Worm (Caenorhabditis elegans): ENCODE data around the gene C47E8.3.

DNA sequence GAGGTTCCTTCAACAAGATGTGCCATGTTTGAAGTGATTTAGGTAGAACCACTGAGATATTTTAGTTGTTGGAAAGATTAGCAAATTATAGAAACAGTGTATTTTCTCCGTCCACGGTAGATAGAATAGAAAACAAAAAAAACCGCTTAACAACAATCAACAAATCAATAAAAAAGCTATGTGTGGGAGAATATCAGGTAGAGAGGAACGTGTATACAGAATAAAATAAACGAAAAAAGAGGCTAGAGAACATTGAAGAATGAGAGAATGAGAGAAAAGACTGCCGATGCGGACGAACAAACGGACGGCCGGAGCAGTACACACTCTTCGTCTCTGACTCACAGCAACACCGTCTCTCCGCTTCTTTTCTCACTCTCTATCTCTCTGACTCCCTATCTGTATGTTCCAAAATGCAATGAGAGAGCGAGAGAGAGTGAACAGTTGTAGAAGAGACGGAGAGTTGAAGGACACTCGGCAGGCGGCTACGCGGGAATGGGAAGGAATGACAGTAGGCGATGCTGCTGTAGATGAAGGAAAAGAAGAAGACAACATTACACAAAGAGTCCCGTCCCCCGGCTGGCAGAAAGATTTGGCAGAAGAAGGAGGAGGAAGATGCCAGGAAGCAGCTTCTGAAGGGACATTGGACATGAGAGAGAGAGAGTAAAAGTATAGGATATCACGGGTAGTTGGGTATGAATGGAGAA is 16.6 kb downstream of the C47E8.3 start, which contains the start of gene unc-112:
- TF ChIP-seq lag-1 (GFP tag; IDR thresholded peaks at IDR 0.05) (no peak), madf-10 (tag; optimal IDR thresholded peaks at IDR 0.05) (no peak), repo-1 (tag; optimal IDR thresholded peaks at IDR 0.05) (no peak)

Data from whole organism, young adult.